Worm (Caenorhabditis elegans) whole organism, L4 larva: ENCODE results near the gene F07H5.13.

Experiments used
- D1046.2 ChIP-seq: fragments of 200-800 bp; sonication (Bioruptor generic); IDR thresholded peaks from 2 replicates; pipeline ENCODE4 v1.3.6; 2022; ENCODE audit warnings: missing genetic modification characterization, missing compliant biosample characterization
- F26F4.8 ChIP-seq: fragments of 200-800 bp; sonication (Bioruptor generic); conservative IDR thresholded peaks from 2 replicates; pipeline ENCODE4 v1.3.6; 2022; ENCODE audit warnings: missing genetic modification characterization, missing compliant biosample characterization
- F44E2.7 ChIP-seq: fragments of 200-800 bp; sonication (Bioruptor generic); IDR thresholded peaks from 2 replicates; pipeline ENCODE4 v2.1.2; 2022; ENCODE audit warnings: missing genetic modification characterization, missing compliant biosample characterization
- F49E8.2 ChIP-seq: sonication (generic microtip); optimal IDR thresholded peaks from 2 replicates; lab custom pipeline; 2016; ENCODE audit warnings: missing compliant biosample characterization, mild to moderate bottlenecking, missing genetic modification characterization, borderline replicate concordance
- T20F7.1 ChIP-seq: fragments of 200-800 bp; sonication (Bioruptor generic); optimal IDR thresholded peaks from 2 replicates; lab custom pipeline; 2018; ENCODE audit warnings: mild to moderate bottlenecking, missing genetic modification characterization, missing compliant biosample characterization
- T26A8.4 ChIP-seq: fragments of 200-800 bp; sonication (Bioruptor generic); IDR thresholded peaks from 2 replicates; pipeline ENCODE4 v1.3.6; 2022; ENCODE audit warnings: missing genetic modification characterization, missing compliant biosample characterization
- Y5F2A.4 ChIP-seq: fragments of 200-800 bp; sonication (Bioruptor generic); optimal IDR thresholded peaks from 2 replicates; lab custom pipeline; 2018; ENCODE audit warnings: mild to moderate bottlenecking, missing genetic modification characterization, missing compliant biosample characterization
- arid-1 ChIP-seq: fragments of 200-800 bp; sonication (Bioruptor generic); conservative IDR thresholded peaks from 2 replicates; pipeline ENCODE4 v1.3.6; 2022; ENCODE audit warnings: missing genetic modification reagents, missing genetic modification characterization, missing compliant biosample characterization
- ceh-20 ChIP-seq: fragments of 200-800 bp; sonication (Bioruptor generic); IDR thresholded peaks from 2 replicates; pipeline ENCODE4 v1.3.6; 2022; ENCODE audit warnings: missing genetic modification reagents, missing genetic modification characterization, missing compliant biosample characterization
- ces-1 ChIP-seq: fragments of 150-350 bp; sonication (generic microtip); optimal IDR thresholded peaks from 4 replicates; lab custom pipeline; 2014; ENCODE audit warnings: missing biosample characterization, missing genetic modification reagents, missing genetic modification characterization
- daf-19 ChIP-seq: fragments of 200-800 bp; sonication (Bioruptor generic); conservative IDR thresholded peaks from 2 replicates; pipeline ENCODE4 v1.3.6; 2022; ENCODE audit warnings: missing genetic modification characterization, missing compliant biosample characterization
- dpl-1 ChIP-seq: fragments of 150-350 bp; optimal IDR thresholded peaks from 2 replicates; lab custom pipeline; 2014; ENCODE audit warnings: missing biosample characterization, missing genetic modification reagents, missing genetic modification characterization
- dve-1 ChIP-seq: sonication (generic microtip); optimal IDR thresholded peaks from 2 replicates; lab custom pipeline; 2017; ENCODE audit warnings: antibody characterized with exemption, mild to moderate bottlenecking, missing genetic modification characterization, missing compliant biosample characterization; ENCODE audit not compliant: insufficient read depth
- egl-27 ChIP-seq: sonication (generic microtip); optimal IDR thresholded peaks from 3 replicates; lab custom pipeline; 2017; ENCODE audit warnings: missing biosample characterization, missing genetic modification reagents, missing genetic modification characterization
- egl-43 ChIP-seq: fragments of 200-800 bp; sonication (Bioruptor generic); IDR thresholded peaks from 2 replicates; pipeline ENCODE4 v1.3.6; 2022; ENCODE audit warnings: missing genetic modification reagents, missing genetic modification characterization, missing compliant biosample characterization
- fkh-10 ChIP-seq: fragments of 150-350 bp; optimal IDR thresholded peaks from 2 replicates; lab custom pipeline; 2014; ENCODE audit warnings: missing biosample characterization, missing genetic modification reagents, missing genetic modification characterization
- fos-1 ChIP-seq: fragments of 150-350 bp; optimal IDR thresholded peaks from 2 replicates; lab custom pipeline; 2014; ENCODE audit warnings: missing biosample characterization, missing genetic modification characterization
- hlh-11 ChIP-seq: fragments of 200-800 bp; sonication (Bioruptor generic); optimal IDR thresholded peaks from 2 replicates; lab custom pipeline; 2018; ENCODE audit warnings: mild to moderate bottlenecking, missing genetic modification characterization, missing compliant biosample characterization
- jun-1 ChIP-seq: fragments of 150-350 bp; optimal IDR thresholded peaks from 2 replicates; lab custom pipeline; 2014; ENCODE audit warnings: missing biosample characterization, missing genetic modification reagents, missing genetic modification characterization
- lim-7 ChIP-seq: fragments of 200-800 bp; sonication (Bioruptor generic); IDR thresholded peaks from 2 replicates; pipeline ENCODE4 v1.3.6; 2022; ENCODE audit warnings: missing genetic modification characterization, missing compliant biosample characterization
- lin-13 ChIP-seq: fragments of 150-350 bp; optimal IDR thresholded peaks from 2 replicates; lab custom pipeline; 2014; ENCODE audit warnings: missing biosample characterization, missing genetic modification reagents, missing genetic modification characterization
- lin-15B ChIP-seq: fragments of 150-350 bp; sonication (generic microtip); optimal IDR thresholded peaks from 3 replicates; lab custom pipeline; 2014; ENCODE audit warnings: missing biosample characterization, missing genetic modification characterization
- lin-29 ChIP-seq: fragments of 200-800 bp; sonication (Bioruptor generic); IDR thresholded peaks from 2 replicates; pipeline ENCODE4 v1.3.6; 2022; ENCODE audit warnings: missing genetic modification reagents, missing genetic modification characterization, missing compliant biosample characterization
- lin-39 ChIP-seq: fragments of 150-350 bp; optimal IDR thresholded peaks from 2 replicates; lab custom pipeline; 2014; ENCODE audit warnings: missing biosample characterization, missing genetic modification reagents, missing genetic modification characterization
- lir-3 ChIP-seq: sonication (generic microtip); optimal IDR thresholded peaks from 2 replicates; lab custom pipeline; 2016; ENCODE audit warnings: mild to moderate bottlenecking, missing genetic modification characterization, missing compliant biosample characterization
- madf-5 ChIP-seq, 2 experiments: fragments of 200-800 bp; sonication (Bioruptor generic); IDR thresholded peaks; 2 replicates each; pipeline ENCODE4 v1.3.6; 2022; ENCODE audit warnings: missing compliant biosample characterization in 2 of 2, missing genetic modification characterization in 2 of 2
- madf-9 ChIP-seq: fragments of 200-800 bp; sonication (Bioruptor generic); conservative IDR thresholded peaks from 2 replicates; pipeline ENCODE4 v1.3.6; 2022; ENCODE audit warnings: missing genetic modification reagents, missing genetic modification characterization, missing compliant biosample characterization
- mep-1 ChIP-seq: fragments of 150-350 bp; sonication (generic microtip); optimal IDR thresholded peaks from 3 replicates; lab custom pipeline; 2014; ENCODE audit warnings: missing biosample characterization, missing genetic modification characterization
- mes-2 ChIP-seq: sonication (generic microtip); optimal IDR thresholded peaks from 2 replicates; lab custom pipeline; 2016; ENCODE audit warnings: missing genotype, mild to moderate bottlenecking, missing genetic modification characterization, missing compliant biosample characterization; ENCODE audit not compliant: poor library complexity, severe bottlenecking
- mxl-2 ChIP-seq: fragments of 200-800 bp; sonication (Bioruptor generic); conservative IDR thresholded peaks from 2 replicates; pipeline ENCODE4 v1.3.6; 2022; ENCODE audit warnings: missing genetic modification reagents, missing genetic modification characterization, missing compliant biosample characterization
- nhr-11 ChIP-seq: fragments of 150-350 bp; optimal IDR thresholded peaks from 2 replicates; lab custom pipeline; 2014; ENCODE audit warnings: missing biosample characterization, missing genetic modification characterization
- nhr-237 ChIP-seq: sonication (generic microtip); optimal IDR thresholded peaks from 2 replicates; lab custom pipeline; 2017; ENCODE audit warnings: missing biosample characterization, missing genetic modification characterization
- nhr-41 ChIP-seq: fragments of 200-800 bp; sonication (Bioruptor generic); IDR thresholded peaks from 2 replicates; pipeline ENCODE4 v1.3.6; 2022; ENCODE audit warnings: missing genetic modification reagents, missing genetic modification characterization, missing compliant biosample characterization
- nhr-42 ChIP-seq: fragments of 200-800 bp; sonication (Bioruptor generic); IDR thresholded peaks from 2 replicates; pipeline ENCODE4 v1.3.6; 2022; ENCODE audit warnings: missing genetic modification characterization, missing compliant biosample characterization
- nhr-48 ChIP-seq: sonication (generic microtip); optimal IDR thresholded peaks from 2 replicates; lab custom pipeline; 2016; ENCODE audit warnings: mild to moderate bottlenecking, missing genetic modification characterization, missing compliant biosample characterization
- pha-4 ChIP-seq, 2 experiments: fragments of 150-350 bp in 1 of 2; fragments of 200-800 bp in 1 of 2; sonication (Bioruptor generic) in 1 of 2; IDR thresholded peaks in 1 of 2; optimal IDR thresholded peaks in 1 of 2; 2 replicates each; pipeline versions ENCODE4 v1.3.6 to Lab custom; 2014 to 2022; ENCODE audit warnings: missing genetic modification characterization in 2 of 2, missing genetic modification reagents in 2 of 2, missing biosample characterization in 1 of 2, missing compliant biosample characterization in 1 of 2
- php-3 ChIP-seq: fragments of 200-800 bp; sonication (Bioruptor generic); IDR thresholded peaks from 2 replicates; pipeline ENCODE4 v1.3.6; 2022; ENCODE audit warnings: missing genetic modification reagents, missing genetic modification characterization, missing compliant biosample characterization
- pqm-1 ChIP-seq: sonication (generic microtip); optimal IDR thresholded peaks from 2 replicates; lab custom pipeline; 2017; ENCODE audit warnings: missing biosample characterization, missing genetic modification characterization
- sdz-12 ChIP-seq: fragments of 200-800 bp; sonication (Bioruptor generic); optimal IDR thresholded peaks from 2 replicates; lab custom pipeline; 2018; ENCODE audit warnings: mild to moderate bottlenecking, missing genetic modification characterization, missing compliant biosample characterization
- set-16 ChIP-seq: fragments of 200-800 bp; sonication (Bioruptor generic); IDR thresholded peaks from 2 replicates; pipeline ENCODE4 v1.3.6; 2022; ENCODE audit warnings: missing genetic modification reagents, missing genetic modification characterization, missing compliant biosample characterization
- snpc-4 ChIP-seq: fragments of 150-350 bp; optimal IDR thresholded peaks from 2 replicates; lab custom pipeline; 2014; ENCODE audit warnings: missing biosample characterization, missing genetic modification characterization
- tra-1 ChIP-seq: fragments of 200-800 bp; sonication (Bioruptor generic); IDR thresholded peaks from 2 replicates; pipeline ENCODE4 v1.3.6; 2022; ENCODE audit warnings: missing genetic modification reagents, missing genetic modification characterization, missing compliant biosample characterization
- unc-62 ChIP-seq, 3 experiments: fragments of 150-350 bp in 1 of 3; sonication (generic microtip); optimal IDR thresholded peaks in 2 of 3; peaks in 1 of 3; 1 replicate in 1 of 3; 2 replicates in 2 of 3; lab custom pipeline; 2014 to 2017; ENCODE audit warnings: missing biosample characterization in 3 of 3, missing genetic modification characterization in 3 of 3, missing genetic modification reagents in 3 of 3, missing genotype in 1 of 3
- vab-7 ChIP-seq: fragments of 200-800 bp; sonication (Bioruptor generic); IDR thresholded peaks from 2 replicates; pipeline ENCODE4 v1.3.6; 2022; ENCODE audit warnings: missing genetic modification reagents, missing genetic modification characterization, missing compliant biosample characterization
- zfp-2 ChIP-seq: sonication (generic microtip); optimal IDR thresholded peaks from 2 replicates; lab custom pipeline; 2016; ENCODE audit warnings: mild to moderate bottlenecking, missing genetic modification characterization, missing compliant biosample characterization
- zfp-3 ChIP-seq: fragments of 200-800 bp; sonication (Bioruptor generic); conservative IDR thresholded peaks from 2 replicates; pipeline ENCODE4 v1.3.6; 2022; ENCODE audit warnings: missing genetic modification reagents, missing genetic modification characterization, missing compliant biosample characterization
- zip-11 ChIP-seq: fragments of 200-800 bp; sonication (Bioruptor generic); IDR thresholded peaks from 2 replicates; pipeline ENCODE4 v1.3.6; 2022; ENCODE audit warnings: missing genetic modification characterization, missing compliant biosample characterization

F07H5.13 gene

ce11 chrII:8787376-8787775, 3.0 kb upstream of the F07H5.13 start (continued):
- TF ChIP-seq fos-1 (no peak), hlh-11 (tag; lab: Kevin White, UChicago) (peak; percentile 94), sdz-12 (GFP tag; lab: Kevin White, UChicago) (no peak), F49E8.2 (no peak), ceh-20 (GFP tag; lab: Robert Waterston, UW) (peak; percentile 83), egl-27 (no peak), set-16 (GFP tag; lab: Robert Waterston, UW) (peak; percentile 25; the same call in 1 of the 2 replicates), vab-7 (GFP tag; lab: Robert Waterston, UW) (peak; percentile 61), lin-13 (peak; percentile 59), zfp-3 (GFP tag; lab: Robert Waterston, UW) (peak; percentile 86), T26A8.4 (peak; percentile 91), tra-1 (GFP tag; lab: Robert Waterston, UW) (peak; percentile 88), lin-15B (tag; lab: Kevin White, UChicago) (peak; percentile 6), nhr-42 (GFP tag; lab: Robert Waterston, UW) (peak; percentile 80; the same call in 1 of the 2 replicates), nhr-11 (tag; lab: Kevin White, UChicago) (peak; percentile 97), pqm-1 (tag; lab: Kevin White, UChicago) (peak; percentile 22), zip-11 (GFP tag; lab: Robert Waterston, UW) (no peak), mxl-2 (GFP tag; lab: Robert Waterston, UW) (no peak), jun-1 (tag; lab: Kevin White, UChicago) (peak; percentile 90), madf-5 (GFP tag; IDR thresholded peaks at IDR 0.05; lab: Robert Waterston, UW) (no peak), egl-43 (GFP tag; lab: Robert Waterston, UW) (peak; percentile 81; the same call in 1 of the 2 replicates), lin-39 (tag; lab: Kevin White, UChicago) (no peak), mep-1 (tag; lab: Kevin White, UChicago) (peak; percentile 88), fkh-10 (GFP tag; lab: Kevin White, UChicago) (peak; percentile 67), mes-2 (peak; percentile 88), madf-9 (GFP tag; lab: Robert Waterston, UW) (peak; percentile 50; the same call in 1 of the 2 replicates), php-3 (peak; percentile 81), snpc-4 (tag; lab: Kevin White, UChicago) (no peak)
- TF ChIP-seq, all 104 proteins: peak for 61

DNA sequence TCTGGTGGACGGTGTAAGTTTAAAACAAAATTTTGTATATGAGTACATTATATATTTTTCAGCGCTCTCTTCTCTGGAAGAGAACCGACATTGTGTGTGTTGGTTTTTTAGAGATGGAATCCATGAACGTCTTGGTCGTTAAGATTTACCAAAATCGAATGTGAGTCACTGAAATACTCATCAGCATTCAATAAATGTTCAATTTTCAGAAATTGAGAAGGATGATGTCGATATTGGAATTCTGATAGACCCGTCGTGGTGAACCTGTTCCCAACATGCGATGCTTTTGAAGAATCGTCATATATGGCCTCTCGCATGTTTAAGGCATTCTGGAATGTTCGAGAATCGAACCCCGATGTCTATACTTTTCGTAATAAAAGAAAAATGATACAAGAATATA, 1.6 kb upstream of the F07H5.13 start:
- TF ChIP-seq dve-1 (tag; lab: Kevin White, UChicago), result peak; percentile 25
- TF ChIP-seq zfp-2 (tag; lab: Kevin White, UChicago), result no peak

DNA sequence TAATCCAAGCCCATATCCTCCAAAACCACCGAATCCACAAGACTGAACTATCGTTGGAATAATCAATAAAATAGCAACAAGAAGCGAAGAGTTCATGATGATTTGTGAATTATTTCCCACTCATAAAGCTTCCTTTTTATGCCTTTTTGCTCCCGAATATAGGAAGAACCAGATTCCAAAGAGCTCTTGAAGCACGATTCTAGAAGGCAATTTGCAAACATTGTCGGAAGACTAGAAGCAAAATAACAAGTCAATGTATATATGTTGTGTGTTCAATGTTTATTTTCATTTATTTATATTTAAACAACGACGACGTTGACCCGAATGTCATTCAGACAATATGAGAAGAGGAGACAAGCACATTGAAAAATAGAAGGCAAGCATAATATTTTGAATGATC, 2.3 kb downstream of the F07H5.13 start, which contains the start of gene idpa-2:
Gene idpa-2, minus strand, starts transcription at position 101 of the 400 bp plus-strand sequence.
- TF ChIP-seq F26F4.8 (GFP tag; lab: Robert Waterston, UW), result no peak
- no peak for TF ChIP-seq lir-3
- no peak for TF ChIP-seq F44E2.7 (GFP tag; lab: Robert Waterston, UW)
- TF ChIP-seq lim-7, result no peak
- TF ChIP-seq nhr-237 (tag; lab: Kevin White, UChicago), result no peak
- no peak for TF ChIP-seq egl-27
- TF ChIP-seq unc-62 (GFP tag; optimal IDR thresholded peaks at IDR 0.05 in 1 of 2; lab: Kevin White, UChicago), result no peak
- no peak for TF ChIP-seq unc-62 (tag; optimal IDR thresholded peaks at IDR 0.05; lab: Kevin White, UChicago)
- TF ChIP-seq Y5F2A.4 (GFP tag; lab: Kevin White, UChicago), result no peak
- TF ChIP-seq daf-19, result no peak
- no peak for TF ChIP-seq tra-1 (GFP tag; lab: Robert Waterston, UW)
- TF ChIP-seq pha-4 (GFP tag; IDR thresholded peaks at IDR 0.05; lab: Robert Waterston, UW), result no peak
- no peak for TF ChIP-seq pha-4 (tag; optimal IDR thresholded peaks at IDR 0.05; lab: Kevin White, UChicago)
- no peak for TF ChIP-seq T20F7.1
- no peak for TF ChIP-seq ces-1 (GFP tag; lab: Kevin White, UChicago)
- no peak for TF ChIP-seq arid-1 (GFP tag; lab: Robert Waterston, UW)
- no peak for TF ChIP-seq nhr-41
- TF ChIP-seq dpl-1 (GFP tag; lab: Kevin White, UChicago), result no peak
- TF ChIP-seq nhr-48 (tag; lab: Kevin White, UChicago), result no peak
- no peak for TF ChIP-seq lin-29 (GFP tag; lab: Robert Waterston, UW)
- TF ChIP-seq D1046.2 (GFP tag; lab: Robert Waterston, UW), result no peak
- no peak for TF ChIP-seq zip-11 (GFP tag; lab: Robert Waterston, UW)
